Fruit fly (Drosophila melanogaster): ENCODE results near the gene B52.
A peak's percentile ranks its signal among the peaks of the same experiment; 100 is the strongest.

Gene B52

dm6 chr3R:13676137-13677086 lies 15.3 kb downstream of the B52 start, which contains the start of the genes Lkb1 and CG9588 (continued):
- TF ChIP-seq Stat92E (GFP tag; optimal IDR thresholded peaks at IDR 0.05) (no peak), CG15011 (GFP tag; optimal IDR thresholded peaks at IDR 0.05) (no peak), CG43689 (GFP tag; IDR thresholded peaks at IDR 0.05) (peak; percentile 55), CG18476 (GFP tag; optimal IDR thresholded peaks at IDR 0.05) (peak; percentile 44), fd96Cb (tag; optimal IDR thresholded peaks at IDR 0.05) (peak; percentile 61), ham (GFP tag; IDR thresholded peaks at IDR 0.05) (0 out of 2 replicates have a peak, but pooled peaks have one; percentile 56), Dbx (GFP tag; IDR thresholded peaks at IDR 0.05) (peak; percentile 74), Poxn (GFP tag; IDR thresholded peaks at IDR 0.05) (no peak), chinmo (GFP tag; IDR thresholded peaks at IDR 0.05; ENCODE audit: partially characterized antibody) (no peak), CG10462 (GFP tag; optimal IDR thresholded peaks at IDR 0.05) (no peak), ase (GFP tag; IDR thresholded peaks at IDR 0.05) (peak; percentile 84), CG17568 (GFP tag; optimal IDR thresholded peaks at IDR 0.05) (no peak), sim (GFP tag; IDR thresholded peaks at IDR 0.05) (peak; percentile 18; the same call in 1 of the 2 replicates), CG8089 (GFP tag; optimal IDR thresholded peaks at IDR 0.05) (no peak), dan (GFP tag; IDR thresholded peaks at IDR 0.05) (0 out of 2 replicates have a peak, but pooled peaks have one; percentile 42), CG1792 (GFP tag; optimal IDR thresholded peaks at IDR 0.05) (no peak), CG8478 (optimal IDR thresholded peaks at IDR 0.05) (no peak), CG9215 (GFP tag; IDR thresholded peaks at IDR 0.05) (peak; percentile 70), Sin3A (optimal IDR thresholded peaks at IDR 0.05) (peak; percentile 33), trh (GFP tag; optimal IDR thresholded peaks at IDR 0.05) (peak; percentile 56), psq (GFP tag; optimal IDR thresholded peaks at IDR 0.05) (no peak), Bgb (GFP tag; IDR thresholded peaks at IDR 0.05; ENCODE audit: partially characterized antibody) (no peak), Hsf (GFP tag; optimal IDR thresholded peaks at IDR 0.05) (peak; percentile 56), CG8765 (GFP tag; IDR thresholded peaks at IDR 0.05) (peak; percentile 66), CG30403 (GFP tag; optimal IDR thresholded peaks at IDR 0.05) (peak; percentile 37), B-H1 (GFP tag; IDR thresholded peaks at IDR 0.05) (peak; percentile 66), Fer1 (GFP tag; optimal IDR thresholded peaks at IDR 0.05) (no peak), Xbp1 (GFP tag; optimal IDR thresholded peaks at IDR 0.05) (peak; percentile 66), trem (tag; optimal IDR thresholded peaks at IDR 0.05) (peak; percentile 58), org-1 (GFP tag; optimal IDR thresholded peaks at IDR 0.05) (no peak), CG10209 (GFP tag; optimal IDR thresholded peaks at IDR 0.05) (peak; percentile 43), CG14860 (GFP tag; IDR thresholded peaks at IDR 0.05; ENCODE audit: partially characterized antibody) (no peak), CG32767 (GFP tag; IDR thresholded peaks at IDR 0.05) (peak; percentile 53; the same call in 1 of the 2 replicates), Myb (GFP tag; optimal IDR thresholded peaks at IDR 0.05) (peak; percentile 52), ken (GFP tag; IDR thresholded peaks at IDR 0.05) (peak; percentile 81), CG31365 (tag; optimal IDR thresholded peaks at IDR 0.05) (no peak), peb (GFP tag; IDR thresholded peaks at IDR 0.05) (peak; percentile 66), CG16813 (GFP tag; IDR thresholded peaks at IDR 0.05; ENCODE audit: partially characterized antibody) (no peak), z (GFP tag; IDR thresholded peaks at IDR 0.05) (no peak), dati (GFP tag; IDR thresholded peaks at IDR 0.05) (peak; percentile 20; the same call in 1 of the 2 replicates), CG42726 (GFP tag; IDR thresholded peaks at IDR 0.05; ENCODE audit: partially characterized antibody) (no peak), CG31441 (GFP tag; IDR thresholded peaks at IDR 0.05) (no peak), ato (GFP tag; IDR thresholded peaks at IDR 0.05; ENCODE audit: partially characterized antibody) (no peak), CG1233 (GFP tag; optimal IDR thresholded peaks at IDR 0.05) (peak; percentile 32), p53 (GFP tag; optimal IDR thresholded peaks at IDR 0.05) (no peak), CG3838 (GFP tag; optimal IDR thresholded peaks at IDR 0.05) (peak; percentile 1), Dek (tag; optimal IDR thresholded peaks at IDR 0.05) (no peak), D19B (GFP tag; optimal IDR thresholded peaks at IDR 0.05) (peak; percentile 55), aop (GFP tag; IDR thresholded peaks at IDR 0.05) (no peak)
